Worm (Caenorhabditis elegans) whole organism, young adult: ENCODE measurements around the gene nep-20.
A peak's percentile ranks its signal among the peaks of the same experiment; 100 is the strongest.

Source experiments
- B0035.1 ChIP-seq: sonication (generic microtip); optimal IDR thresholded peaks from 2 replicates; lab custom pipeline; 2016; ENCODE audit warnings: missing genetic modification characterization, mild to moderate bottlenecking, missing compliant biosample characterization, missing genotype, missing genetic modification reagents
- B0261.1 ChIP-seq: sonication (generic microtip); optimal IDR thresholded peaks from 2 replicates; lab custom pipeline; 2016; ENCODE audit warnings: mild to moderate bottlenecking, missing genetic modification characterization, moderate library complexity, missing compliant biosample characterization
- B0336.3 ChIP-seq: fragments of 200-800 bp; sonication (Bioruptor generic); IDR thresholded peaks from 2 replicates; pipeline ENCODE4 v1.3.6; 2022; ENCODE audit warnings: missing genetic modification characterization, missing compliant biosample characterization
- C17E4.6 ChIP-seq: fragments of 200-800 bp; sonication (Bioruptor generic); IDR thresholded peaks from 2 replicates; pipeline ENCODE4 v1.3.6; 2022; ENCODE audit warnings: missing genetic modification reagents, missing genetic modification characterization, missing compliant biosample characterization
- F23B12.7 ChIP-seq: sonication (generic microtip); optimal IDR thresholded peaks from 2 replicates; lab custom pipeline; 2017; ENCODE audit warnings: missing genetic modification characterization, mild to moderate bottlenecking, missing compliant biosample characterization, antibody characterized with exemption, moderate library complexity; ENCODE audit not compliant: insufficient read depth
- F33H1.4 ChIP-seq: fragments of 200-800 bp; sonication (Bioruptor generic); IDR thresholded peaks from 2 replicates; pipeline ENCODE4 v1.3.6; 2022; ENCODE audit warnings: missing genetic modification reagents, missing genetic modification characterization, missing compliant biosample characterization
- F37B4.10 ChIP-seq: fragments of 200-800 bp; sonication (Bioruptor generic); IDR thresholded peaks from 2 replicates; pipeline ENCODE4 v1.3.6; 2022; ENCODE audit warnings: missing genetic modification characterization, missing compliant biosample characterization
- F55B11.4 ChIP-seq: sonication (generic microtip); optimal IDR thresholded peaks from 2 replicates; lab custom pipeline; 2016; ENCODE audit warnings: missing compliant biosample characterization, missing genetic modification characterization, borderline replicate concordance; ENCODE audit not compliant: insufficient read depth
- T26A5.8 ChIP-seq: sonication (generic microtip); optimal IDR thresholded peaks from 2 replicates; lab custom pipeline; 2016; ENCODE audit warnings: missing genetic modification characterization, missing compliant biosample characterization
- Y53F4B.3 ChIP-seq: fragments of 200-800 bp; sonication (Bioruptor generic); IDR thresholded peaks from 2 replicates; pipeline ENCODE4 v1.3.6; 2022; ENCODE audit warnings: missing genetic modification reagents, missing genetic modification characterization, missing compliant biosample characterization
- Y53G8AR.9 ChIP-seq: fragments of 200-800 bp; sonication (Bioruptor generic); conservative IDR thresholded peaks from 2 replicates; pipeline ENCODE4 v1.3.6; 2022; ENCODE audit warnings: missing genetic modification reagents, missing genetic modification characterization, missing compliant biosample characterization
- Y95B8A.8 ChIP-seq: fragments of 200-800 bp; sonication (Bioruptor generic); IDR thresholded peaks from 2 replicates; pipeline ENCODE4 v1.3.6; 2022; ENCODE audit warnings: missing genetic modification reagents, missing genetic modification characterization, missing compliant biosample characterization
- ama-1 ChIP-seq, 3 experiments: fragments of 150-350 bp in 1 of 3; sonication (generic microtip) in 2 of 3; optimal IDR thresholded peaks; 2 replicates each; lab custom pipeline; 2014 to 2018; ENCODE audit warnings: missing biosample characterization in 2 of 3, missing genetic modification characterization in 2 of 3, missing genetic modification reagents in 2 of 3
- attf-3 ChIP-seq: fragments of 200-800 bp; sonication (Bioruptor generic); conservative IDR thresholded peaks from 2 replicates; pipeline ENCODE4 v1.3.6; 2022; ENCODE audit warnings: missing genetic modification reagents, missing genetic modification characterization, missing compliant biosample characterization
- bed-2 ChIP-seq: fragments of 200-800 bp; sonication (Bioruptor generic); IDR thresholded peaks from 2 replicates; pipeline ENCODE4 v1.3.6; 2022; ENCODE audit warnings: missing genetic modification reagents, missing genetic modification characterization, missing compliant biosample characterization
- cebp-2 ChIP-seq: fragments of 200-800 bp; sonication (Bioruptor generic); IDR thresholded peaks from 2 replicates; pipeline ENCODE4 v1.3.6; 2022; ENCODE audit warnings: missing genetic modification characterization, missing compliant biosample characterization
- ceh-40 ChIP-seq: fragments of 200-800 bp; sonication (Bioruptor generic); IDR thresholded peaks from 2 replicates; pipeline ENCODE4 v1.3.6; 2022; ENCODE audit warnings: missing genetic modification characterization, missing compliant biosample characterization
- chd-7 ChIP-seq: sonication (generic microtip); optimal IDR thresholded peaks from 2 replicates; lab custom pipeline; 2016; ENCODE audit warnings: mild to moderate bottlenecking, missing genetic modification characterization, moderate library complexity, missing compliant biosample characterization
- egrh-3 ChIP-seq: fragments of 200-800 bp; sonication (Bioruptor generic); IDR thresholded peaks from 2 replicates; pipeline ENCODE4 v1.3.6; 2022; ENCODE audit warnings: missing genetic modification reagents, missing genetic modification characterization, missing compliant biosample characterization
- him-1 ChIP-seq: sonication (generic microtip); optimal IDR thresholded peaks from 2 replicates; lab custom pipeline; 2016; ENCODE audit warnings: missing genotype, missing genetic modification reagents, missing genetic modification characterization, missing compliant biosample characterization
- hlh-12 ChIP-seq: sonication (generic microtip); optimal IDR thresholded peaks from 2 replicates; lab custom pipeline; 2016; ENCODE audit warnings: missing genetic modification characterization, missing compliant biosample characterization
- hmg-20 ChIP-seq: fragments of 200-800 bp; sonication (Bioruptor generic); IDR thresholded peaks from 2 replicates; pipeline ENCODE4 v1.3.6; 2022; ENCODE audit warnings: missing genetic modification reagents, missing genetic modification characterization, missing compliant biosample characterization
- hrde-1 ChIP-seq: sonication (generic microtip); optimal IDR thresholded peaks from 2 replicates; lab custom pipeline; 2016; ENCODE audit warnings: missing genetic modification characterization, mild to moderate bottlenecking, missing compliant biosample characterization, moderate library complexity, missing genotype, missing genetic modification reagents, borderline replicate concordance
- let-526 ChIP-seq: fragments of 200-800 bp; sonication (Bioruptor generic); IDR thresholded peaks from 2 replicates; pipeline ENCODE4 v1.3.6; 2022; ENCODE audit warnings: missing genetic modification reagents, missing genetic modification characterization, missing compliant biosample characterization
- lin-35 ChIP-seq, 3 experiments: fragments of 150-350 bp in 2 of 3; sonication (generic microtip) in 1 of 3; optimal IDR thresholded peaks; 2 replicates each; lab custom pipeline; 2014 to 2018; ENCODE audit warnings: missing biosample characterization in 3 of 3, missing genetic modification characterization in 3 of 3, missing genetic modification reagents in 3 of 3
- lsy-27 ChIP-seq: sonication (generic microtip); optimal IDR thresholded peaks from 2 replicates; lab custom pipeline; 2017; ENCODE audit warnings: missing genetic modification characterization, mild to moderate bottlenecking, missing compliant biosample characterization, antibody characterized with exemption, missing genotype, borderline replicate concordance; ENCODE audit not compliant: insufficient read depth
- madf-10 ChIP-seq: sonication (generic microtip); optimal IDR thresholded peaks from 2 replicates; lab custom pipeline; 2016; ENCODE audit warnings: mild to moderate bottlenecking, missing genetic modification characterization, missing compliant biosample characterization
- madf-6 ChIP-seq: fragments of 200-800 bp; sonication (Bioruptor generic); IDR thresholded peaks from 2 replicates; pipeline ENCODE4 v1.3.6; 2022; ENCODE audit warnings: missing genetic modification reagents, missing genetic modification characterization, missing compliant biosample characterization
- mes-4 ChIP-seq: sonication (generic microtip); optimal IDR thresholded peaks from 2 replicates; lab custom pipeline; 2016; ENCODE audit warnings: missing genotype, missing genetic modification characterization, missing compliant biosample characterization
- mxl-1 ChIP-seq: sonication (generic microtip); optimal IDR thresholded peaks from 2 replicates; lab custom pipeline; 2016; ENCODE audit warnings: missing genetic modification characterization, missing compliant biosample characterization
- pha-4 ChIP-seq: fragments of 150-350 bp; sonication (generic microtip); optimal IDR thresholded peaks from 2 replicates; lab custom pipeline; 2014; ENCODE audit warnings: missing biosample characterization, missing genetic modification reagents, missing genetic modification characterization
- rec-8 ChIP-seq, 2 experiments: sonication (generic microtip); optimal IDR thresholded peaks; 2 replicates each; lab custom pipeline; 2016; ENCODE audit warnings: mild to moderate bottlenecking in 2 of 2, missing genetic modification characterization in 2 of 2, missing genetic modification reagents in 2 of 2, missing genotype in 2 of 2, missing biosample characterization in 1 of 2, missing compliant biosample characterization in 1 of 2, moderate library complexity in 1 of 2
- sdz-38 ChIP-seq: sonication (generic microtip); optimal IDR thresholded peaks from 2 replicates; lab custom pipeline; 2016; ENCODE audit warnings: missing genotype, missing genetic modification characterization, missing compliant biosample characterization
- snpc-1.1 ChIP-seq: sonication (generic microtip); optimal IDR thresholded peaks from 2 replicates; lab custom pipeline; 2017; ENCODE audit warnings: missing genetic modification characterization, mild to moderate bottlenecking, missing compliant biosample characterization, antibody characterized with exemption, moderate library complexity, missing genotype, missing genetic modification reagents; ENCODE audit not compliant: insufficient read depth
- snpc-3.4 ChIP-seq: sonication (generic microtip); optimal IDR thresholded peaks from 2 replicates; lab custom pipeline; 2017; ENCODE audit warnings: missing genetic modification characterization, mild to moderate bottlenecking, missing compliant biosample characterization, antibody characterized with exemption, moderate library complexity, missing genotype, missing genetic modification reagents
- snpc-4 ChIP-seq, 5 experiments: fragments of 150-350 bp in 1 of 5; sonication (generic microtip) in 4 of 5; optimal IDR thresholded peaks; 2 replicates each; lab custom pipeline; 2014 to 2018; ENCODE audit warnings: missing genetic modification characterization in 5 of 5, missing biosample characterization in 3 of 5, antibody characterized with exemption in 2 of 5, mild to moderate bottlenecking in 2 of 5, missing compliant biosample characterization in 2 of 5, missing genotype in 2 of 5, moderate library complexity in 2 of 5, missing genetic modification reagents in 1 of 5
- somi-1 ChIP-seq: fragments of 200-800 bp; sonication (Bioruptor generic); optimal IDR thresholded peaks from 2 replicates; lab custom pipeline; 2018; ENCODE audit warnings: mild to moderate bottlenecking, missing genetic modification characterization, missing compliant biosample characterization
- tbp1 ChIP-seq: fragments of 200-800 bp; sonication (Bioruptor generic); optimal IDR thresholded peaks from 2 replicates; lab custom pipeline; 2018; ENCODE audit warnings: mild to moderate bottlenecking, missing genetic modification characterization, missing compliant biosample characterization
- tbx-9 ChIP-seq: sonication (generic microtip); optimal IDR thresholded peaks from 2 replicates; lab custom pipeline; 2016; ENCODE audit warnings: borderline replicate concordance, missing genetic modification characterization, inconsistent platforms, missing compliant biosample characterization
- tlf-1 ChIP-seq: fragments of 200-800 bp; sonication (Bioruptor generic); optimal IDR thresholded peaks from 2 replicates; lab custom pipeline; 2018; ENCODE audit warnings: mild to moderate bottlenecking, missing genetic modification characterization, missing compliant biosample characterization
- xnd-1 ChIP-seq: sonication (generic microtip); optimal IDR thresholded peaks from 2 replicates; lab custom pipeline; 2016; ENCODE audit warnings: missing genotype, missing genetic modification reagents, missing genetic modification characterization, missing compliant biosample characterization
- ztf-6 ChIP-seq: fragments of 200-800 bp; sonication (Bioruptor generic); IDR thresholded peaks from 2 replicates; pipeline ENCODE4 v1.3.6; 2022; ENCODE audit warnings: missing genetic modification reagents, missing genetic modification characterization, missing compliant biosample characterization

nep-20 gene

ce11 chrII:3440641-3440926 is 45.2 kb upstream of the nep-20 start, which contains the start of gene C16C8.17:
TSS of gene C16C8.17 (plus strand) at chrII:3440827.
- TF ChIP-seq hmg-20 (GFP tag; lab: Robert Waterston, UW) = no peak
- TF ChIP-seq madf-10 (tag; lab: Kevin White, UChicago) = no peak
- TF ChIP-seq ceh-40 (GFP tag; lab: Robert Waterston, UW) = no peak
- no peak for TF ChIP-seq mes-4
- TF ChIP-seq rec-8 (tag; optimal IDR thresholded peaks at IDR 0.05; lab: Kevin White, UChicago) = no peak
- no peak for TF ChIP-seq C17E4.6
- no peak for TF ChIP-seq F23B12.7 (tag; lab: Kevin White, UChicago)
- TF ChIP-seq egrh-3 = no peak
- TF ChIP-seq cebp-2 = no peak
- no peak for TF ChIP-seq attf-3
- no peak for TF ChIP-seq Y53F4B.3 (GFP tag; lab: Robert Waterston, UW)
- TF ChIP-seq snpc-3.4 = no peak
- TF ChIP-seq lin-35 (GFP tag; optimal IDR thresholded peaks at IDR 0.05; lab: Kevin White, UChicago) = no peak
- TF ChIP-seq hrde-1 (tag; lab: Kevin White, UChicago) = no peak
- TF ChIP-seq Y53G8AR.9 (GFP tag; lab: Robert Waterston, UW) = no peak
- no peak for TF ChIP-seq mxl-1 (tag; lab: Kevin White, UChicago)
- no peak for TF ChIP-seq tbx-9 (tag; lab: Kevin White, UChicago)

ce11 chrII:3439842-3440640 is 44.7 kb upstream of the nep-20 start:
- peak; percentile 29 for TF ChIP-seq snpc-1.1 (tag; lab: Kevin White, UChicago)
- no peak for TF ChIP-seq let-526 (GFP tag; lab: Robert Waterston, UW)
- no peak for TF ChIP-seq B0336.3 (GFP tag; lab: Robert Waterston, UW)
- TF ChIP-seq him-1 (tag; lab: Kevin White, UChicago) = no peak
- TF ChIP-seq snpc-4 (GFP tag; optimal IDR thresholded peaks at IDR 0.05; lab: Kevin White, UChicago) = no peak
- TF ChIP-seq snpc-4 (tag; optimal IDR thresholded peaks at IDR 0.05; lab: Kevin White, UChicago) = peak in 2 of 4 experiments; percentile 36 to 78

- peak; percentile 70 for TF ChIP-seq chd-7 (tag; lab: Kevin White, UChicago)
- TF ChIP-seq F33H1.4 (GFP tag; lab: Robert Waterston, UW) = 0 out of 2 replicates have a peak, but pooled peaks have one; percentile 32
- TF ChIP-seq ztf-6 (GFP tag; lab: Robert Waterston, UW) = no peak
- peak in 1 of 3 experiments; percentile 39 for TF ChIP-seq lin-35 (GFP tag; optimal IDR thresholded peaks at IDR 0.05; lab: Kevin White, UChicago)
- peak; percentile 69 for TF ChIP-seq madf-6 (GFP tag; lab: Robert Waterston, UW)
- TF ChIP-seq B0035.1 (tag; lab: Kevin White, UChicago) = peak; percentile 27
- no peak for TF ChIP-seq bed-2 (GFP tag; lab: Robert Waterston, UW)
- no peak for TF ChIP-seq Y95B8A.8 (GFP tag; lab: Robert Waterston, UW)
- peak; percentile 10 for TF ChIP-seq xnd-1
- TF ChIP-seq ama-1 (optimal IDR thresholded peaks at IDR 0.05; lab: Kevin White, UChicago) = no peak
- peak in 1 of 2 experiments; percentile 65 for TF ChIP-seq ama-1 (GFP tag; optimal IDR thresholded peaks at IDR 0.05; lab: Kevin White, UChicago)
- TF ChIP-seq sdz-38 (tag; lab: Kevin White, UChicago) = no peak
- peak; percentile 52 for TF ChIP-seq T26A5.8 (tag; lab: Kevin White, UChicago)
- TF ChIP-seq F55B11.4 (tag; lab: Kevin White, UChicago) = no peak
- TF ChIP-seq pha-4 = no peak
- TF ChIP-seq tbp1 (GFP tag; lab: Kevin White, UChicago) = peak; percentile 97
- no peak for TF ChIP-seq F23B12.7 (tag; lab: Kevin White, UChicago)
- TF ChIP-seq F37B4.10 (GFP tag; lab: Robert Waterston, UW) = no peak
- TF ChIP-seq tlf-1 = peak; percentile 27
- no peak for TF ChIP-seq hlh-12
- TF ChIP-seq lsy-27 (tag; lab: Kevin White, UChicago) = no peak
- TF ChIP-seq B0261.1 (tag; lab: Kevin White, UChicago) = peak; percentile 97
- TF ChIP-seq let-526 (GFP tag; lab: Robert Waterston, UW) = peak; percentile 40; the same call in 1 of the 2 replicates
- TF ChIP-seq somi-1 (GFP tag; lab: Kevin White, UChicago) = peak; percentile 68
- TF ChIP-seq mxl-1 (tag; lab: Kevin White, UChicago) = peak; percentile 58
Observed at ce11 chrII:3439244-3439698, 43.9 kb upstream of the nep-20 start.
